Fruit fly (Drosophila melanogaster) whole organism, embryonic: Measurements from ENCODE around the gene CG13675.

Source experiments
- BEAF-32 ChIP-seq: fragments of 200-800 bp; sonication (Bioruptor generic); optimal IDR thresholded peaks from 3 replicates; lab custom pipeline; 2017; ENCODE audit warnings: missing biosample characterization, missing genetic modification characterization, mild to moderate bottlenecking, moderate library complexity, missing genetic modification reagents
- Bgb ChIP-seq: fragments of 200-800 bp; sonication (Bioruptor generic); IDR thresholded peaks from 2 replicates; pipeline ENCODE4 v1.3.6; 2022; ENCODE audit warnings: missing biosample characterization, missing genetic modification characterization; ENCODE audit not compliant: partially characterized antibody
- CG12391 ChIP-seq: fragments of 200-800 bp; sonication (Bioruptor generic); optimal IDR thresholded peaks from 3 replicates; lab custom pipeline; 2018; ENCODE audit warnings: missing biosample characterization, mild to moderate bottlenecking, missing genetic modification characterization, moderate library complexity
- CG12659 ChIP-seq: fragments of 200-800 bp; sonication (Bioruptor generic); optimal IDR thresholded peaks from 3 replicates; lab custom pipeline; 2017; ENCODE audit warnings: mild to moderate bottlenecking, missing biosample characterization, missing genetic modification reagents, missing genetic modification characterization
- CG13296 ChIP-seq: fragments of 200-800 bp; sonication (Bioruptor generic); optimal IDR thresholded peaks from 3 replicates; lab custom pipeline; 2018; ENCODE audit warnings: missing biosample characterization, mild to moderate bottlenecking, missing genetic modification characterization
- CG14710 ChIP-seq: fragments of 200-800 bp; sonication (Bioruptor generic); optimal IDR thresholded peaks from 3 replicates; lab custom pipeline; 2019; ENCODE audit warnings: missing biosample characterization, mild to moderate bottlenecking, missing genetic modification characterization, moderate library complexity
- CG14860 ChIP-seq: fragments of 200-800 bp; sonication (Bioruptor generic); IDR thresholded peaks from 3 replicates; pipeline ENCODE4 v1.3.6; 2022; ENCODE audit warnings: missing biosample characterization, missing genetic modification characterization; ENCODE audit not compliant: partially characterized antibody
- CG15514 ChIP-seq: fragments of 200-800 bp; sonication (Bioruptor generic); optimal IDR thresholded peaks from 3 replicates; lab custom pipeline; 2017; ENCODE audit warnings: missing biosample characterization, missing genetic modification characterization, mild to moderate bottlenecking, moderate library complexity, missing genetic modification reagents
- CG16779 ChIP-seq: fragments of 200-800 bp; sonication (Bioruptor generic); IDR thresholded peaks from 2 replicates; pipeline ENCODE4 v1.3.6; 2022; ENCODE audit warnings: missing biosample characterization, missing genetic modification characterization
- CG17802 ChIP-seq: fragments of 200-800 bp; sonication (Bioruptor generic); optimal IDR thresholded peaks from 2 replicates; lab custom pipeline; 2018; ENCODE audit warnings: missing biosample characterization, mild to moderate bottlenecking, missing genetic modification characterization, moderate library complexity
- CG2120 ChIP-seq: fragments of 200-800 bp; sonication (Bioruptor generic); optimal IDR thresholded peaks from 3 replicates; lab custom pipeline; 2016; ENCODE audit warnings: missing biosample characterization, missing genetic modification characterization
- CG31365 ChIP-seq: fragments of 200-800 bp; sonication (Bioruptor generic); optimal IDR thresholded peaks from 2 replicates; lab custom pipeline; 2018; ENCODE audit warnings: missing biosample characterization, mild to moderate bottlenecking, missing genetic modification characterization
- CG3407 ChIP-seq: fragments of 200-800 bp; sonication (Bioruptor generic); optimal IDR thresholded peaks from 2 replicates; lab custom pipeline; 2018; ENCODE audit warnings: missing biosample characterization, mild to moderate bottlenecking, missing genetic modification characterization
- CG34224 ChIP-seq: fragments of 200-800 bp; sonication (Bioruptor generic); IDR thresholded peaks from 3 replicates; pipeline ENCODE4 v1.3.6; 2022; ENCODE audit warnings: missing biosample characterization, missing genetic modification characterization; ENCODE audit not compliant: partially characterized antibody
- CG3838 ChIP-seq: fragments of 200-800 bp; sonication (Bioruptor generic); optimal IDR thresholded peaks from 3 replicates; lab custom pipeline; 2016; ENCODE audit warnings: missing biosample characterization, missing genetic modification characterization
- CG4617 ChIP-seq: fragments of 200-800 bp; sonication (Bioruptor generic); optimal IDR thresholded peaks from 3 replicates; lab custom pipeline; 2016; ENCODE audit warnings: missing biosample characterization, missing genetic modification characterization, borderline replicate concordance
- CG5180 ChIP-seq: fragments of 200-800 bp; sonication (Bioruptor generic); optimal IDR thresholded peaks from 3 replicates; lab custom pipeline; 2017; ENCODE audit warnings: missing biosample characterization, missing genetic modification characterization, mild to moderate bottlenecking, moderate library complexity, missing genetic modification reagents
- CG6272 ChIP-seq: fragments of 200-800 bp; sonication (Bioruptor generic); IDR thresholded peaks from 2 replicates; pipeline ENCODE4 v1.3.6; 2022; ENCODE audit warnings: missing biosample characterization, missing genetic modification characterization
- CG6791 ChIP-seq: fragments of 200-800 bp; sonication (Bioruptor generic); IDR thresholded peaks from 3 replicates; pipeline ENCODE4 v1.3.6; 2022; ENCODE audit warnings: missing biosample characterization, missing genetic modification characterization; ENCODE audit not compliant: partially characterized antibody
- CrebB ChIP-seq: fragments of 200-800 bp; sonication (Bioruptor generic); optimal IDR thresholded peaks from 3 replicates; lab custom pipeline; 2018; ENCODE audit warnings: missing biosample characterization, mild to moderate bottlenecking, missing genetic modification characterization
- Dp ChIP-seq: fragments of 200-800 bp; sonication (Bioruptor generic); optimal IDR thresholded peaks from 2 replicates; lab custom pipeline; 2018; ENCODE audit warnings: missing biosample characterization, mild to moderate bottlenecking, missing genetic modification characterization, moderate library complexity
- HLH4C ChIP-seq: fragments of 200-800 bp; sonication (Bioruptor generic); IDR thresholded peaks from 3 replicates; pipeline ENCODE4 v1.3.6; 2022; ENCODE audit warnings: missing biosample characterization, missing genetic modification characterization; ENCODE audit not compliant: partially characterized antibody
- HmgZ ChIP-seq: fragments of 200-800 bp; sonication (Bioruptor generic); optimal IDR thresholded peaks from 2 replicates; lab custom pipeline; 2018; ENCODE audit warnings: missing biosample characterization, mild to moderate bottlenecking, missing genetic modification characterization
- MBD-R2 ChIP-seq: fragments of 200-800 bp; sonication (Bioruptor generic); IDR thresholded peaks from 2 replicates; pipeline ENCODE4 v1.3.6; 2022; ENCODE audit warnings: missing biosample characterization, missing genetic modification characterization
- Med ChIP-seq: fragments of 200-800 bp; sonication (Bioruptor generic); peaks from one replicate; lab custom pipeline; 2016; ENCODE audit warnings: missing biosample characterization, missing genetic modification characterization, mild to moderate bottlenecking, inconsistent platforms, moderate library complexity
- NK7.1 ChIP-seq: fragments of 200-800 bp; sonication (Bioruptor generic); optimal IDR thresholded peaks from 3 replicates; lab custom pipeline; 2016; ENCODE audit warnings: missing biosample characterization, missing genetic modification characterization
- NfI ChIP-seq: fragments of 200-800 bp; sonication (Bioruptor generic); optimal IDR thresholded peaks from 3 replicates; lab custom pipeline; 2018; ENCODE audit warnings: missing biosample characterization, mild to moderate bottlenecking, missing genetic modification characterization, moderate library complexity
- Scr ChIP-seq: fragments of 200-800 bp; sonication (Bioruptor generic); IDR thresholded peaks from 2 replicates; pipeline ENCODE4 v1.3.6; 2022; ENCODE audit warnings: missing biosample characterization, missing genetic modification characterization; ENCODE audit not compliant: partially characterized antibody
- Sry-δ ChIP-seq: fragments of 200-800 bp; sonication (Bioruptor generic); optimal IDR thresholded peaks from 2 replicates; lab custom pipeline; 2016; ENCODE audit warnings: missing biosample characterization, missing genetic modification characterization
- Xbp1 ChIP-seq: fragments of 200-800 bp; sonication (Bioruptor generic); optimal IDR thresholded peaks from 3 replicates; lab custom pipeline; 2016; ENCODE audit warnings: missing biosample characterization, mild to moderate bottlenecking, missing genetic modification characterization
- bbx ChIP-seq: fragments of 200-800 bp; sonication (Bioruptor generic); IDR thresholded peaks from 2 replicates; pipeline ENCODE4 v1.3.6; 2022; ENCODE audit warnings: missing biosample characterization, missing genetic modification characterization; ENCODE audit not compliant: partially characterized antibody
- cato ChIP-seq: fragments of 200-800 bp; sonication (Bioruptor generic); optimal IDR thresholded peaks from 2 replicates; lab custom pipeline; 2016; ENCODE audit warnings: missing biosample characterization, missing genetic modification characterization, borderline replicate concordance
- ci ChIP-seq: fragments of 200-800 bp; sonication (Bioruptor generic); IDR thresholded peaks from 3 replicates; pipeline ENCODE4 v1.3.6; 2022; ENCODE audit warnings: missing biosample characterization, missing genetic modification characterization
- emc ChIP-seq: fragments of 200-800 bp; sonication (Bioruptor generic); optimal IDR thresholded peaks from 2 replicates; lab custom pipeline; 2016; ENCODE audit warnings: missing biosample characterization, missing genetic modification characterization
- fd3F ChIP-seq: fragments of 200-800 bp; sonication (Bioruptor generic); optimal IDR thresholded peaks from 2 replicates; lab custom pipeline; 2018; ENCODE audit warnings: missing biosample characterization, mild to moderate bottlenecking, missing genetic modification characterization, moderate library complexity
- nerfin-2 ChIP-seq: fragments of 200-800 bp; sonication (Bioruptor generic); IDR thresholded peaks from 2 replicates; pipeline ENCODE4 v1.3.6; 2022; ENCODE audit warnings: missing biosample characterization, missing genetic modification characterization; ENCODE audit not compliant: partially characterized antibody
- pfk ChIP-seq: fragments of 200-800 bp; sonication (Bioruptor generic); optimal IDR thresholded peaks from 2 replicates; lab custom pipeline; 2018; ENCODE audit warnings: missing biosample characterization, mild to moderate bottlenecking, missing genetic modification characterization, moderate library complexity
- phol ChIP-seq: fragments of 200-800 bp; sonication (Bioruptor generic); optimal IDR thresholded peaks from 3 replicates; lab custom pipeline; 2018; ENCODE audit warnings: missing biosample characterization, mild to moderate bottlenecking, missing genetic modification characterization, moderate library complexity
- stwl ChIP-seq: fragments of 200-800 bp; sonication (Bioruptor generic); optimal IDR thresholded peaks from 3 replicates; lab custom pipeline; 2018; ENCODE audit warnings: missing biosample characterization, mild to moderate bottlenecking, missing genetic modification characterization, moderate library complexity
- sug ChIP-seq: fragments of 200-800 bp; optimal IDR thresholded peaks from 2 replicates; lab custom pipeline; 2019; ENCODE audit warnings: missing biosample characterization, mild to moderate bottlenecking, missing genetic modification characterization, moderate library complexity
- tna ChIP-seq: fragments of 200-800 bp; sonication (Bioruptor generic); IDR thresholded peaks from 2 replicates; pipeline ENCODE4 v1.3.6; 2022; ENCODE audit warnings: missing biosample characterization, missing genetic modification characterization; ENCODE audit not compliant: partially characterized antibody
- unc-4 ChIP-seq: fragments of 200-800 bp; sonication (Bioruptor generic); IDR thresholded peaks from 2 replicates; pipeline ENCODE4 v1.3.6; 2022; ENCODE audit warnings: missing biosample characterization, missing genetic modification characterization; ENCODE audit not compliant: partially characterized antibody
- zf30C ChIP-seq: fragments of 200-800 bp; sonication (Bioruptor generic); optimal IDR thresholded peaks from 3 replicates; lab custom pipeline; 2018; ENCODE audit warnings: missing biosample characterization, mild to moderate bottlenecking, missing genetic modification characterization

CG13675 gene

dm6 chr3L:8124481-8125359, 40.6 kb downstream of the CG13675 start, which contains the start of the genes CG7550 and mRpL36 (continued):
- TF ChIP-seq CG5180 (GFP tag; lab: Kevin White, UChicago) (no peak), HLH4C (GFP tag; lab: Robert Waterston, UW) (0 out of 3 replicates have a peak, but pooled peaks have one; percentile 26), CG15514 (GFP tag; lab: Kevin White, UChicago) (peak; percentile 26), cato (GFP tag; lab: Kevin White, UChicago) (no peak), NK7.1 (GFP tag; lab: Kevin White, UChicago) (no peak), CG6791 (GFP tag; lab: Robert Waterston, UW) (no peak)

DNA sequence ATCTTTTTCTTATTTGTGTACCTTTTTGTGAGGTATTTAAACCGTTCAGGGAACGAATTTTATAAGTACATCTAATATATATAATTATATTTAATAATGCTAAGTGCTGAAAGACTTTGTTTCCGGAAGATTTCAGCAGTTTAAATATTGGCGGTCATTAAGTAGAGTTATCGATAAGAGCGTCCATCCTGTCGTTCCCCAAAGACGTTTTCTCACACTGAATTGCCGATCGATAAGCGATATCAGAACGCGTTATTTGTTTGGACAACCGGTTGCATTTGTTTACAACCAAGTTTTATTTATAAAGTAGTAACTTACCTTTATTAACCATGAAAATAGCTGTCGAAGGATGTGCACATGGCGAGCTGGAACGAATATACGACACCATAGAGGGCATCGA, 43.7 kb downstream of the CG13675 start, which contains the start of gene ldbr:
ldbr (plus strand) TSS at position 238 of the 400 bp plus-strand sequence.
- TF ChIP-seq CG3838 (GFP tag; lab: Kevin White, UChicago), result no peak
- no peak for TF ChIP-seq CG16779 (GFP tag; lab: Robert Waterston, UW)
- TF ChIP-seq zf30C, result no peak
- TF ChIP-seq BEAF-32 (GFP tag; lab: Kevin White, UChicago), result peak; percentile 38
- TF ChIP-seq pfk (GFP tag; lab: Kevin White, UChicago), result peak; percentile 25
- no peak for TF ChIP-seq CG17802 (tag; lab: Kevin White, UChicago)
- TF ChIP-seq CG2120 (GFP tag; lab: Kevin White, UChicago), result peak; percentile 10
- peak; percentile 18 for TF ChIP-seq CG12391
- TF ChIP-seq CG14860, result 0 out of 3 replicates have a peak, but pooled peaks have one; percentile 33
- TF ChIP-seq phol, result peak; percentile 39
- peak; percentile 18 for TF ChIP-seq CG4617 (GFP tag; lab: Kevin White, UChicago)
- TF ChIP-seq CG3407, result no peak
- TF ChIP-seq CG12659 (GFP tag; lab: Kevin White, UChicago), result peak; percentile 40
- TF ChIP-seq Bgb (GFP tag; lab: Robert Waterston, UW), result peak; percentile 56
- TF ChIP-seq emc (GFP tag; lab: Kevin White, UChicago), result no peak
- TF ChIP-seq sug, result peak; percentile 34
- peak; percentile 76 for TF ChIP-seq HLH4C (GFP tag; lab: Robert Waterston, UW)
- peak; percentile 93 for TF ChIP-seq Dp
- TF ChIP-seq CG34224 (GFP tag; lab: Robert Waterston, UW), result peak; percentile 63; the same call in 2 of the 3 replicates
- peak; percentile 86 for TF ChIP-seq Med (GFP tag; lab: Kevin White, UChicago)
- TF ChIP-seq CG15514 (GFP tag; lab: Kevin White, UChicago), result peak; percentile 45
- peak; percentile 14 for TF ChIP-seq CG13296
- no peak for TF ChIP-seq CG6272 (GFP tag; lab: Robert Waterston, UW)
- TF ChIP-seq tna (GFP tag; lab: Robert Waterston, UW), result peak; percentile 41; the same call in 1 of the 2 replicates
- peak; percentile 57 for TF ChIP-seq Scr (GFP tag; lab: Robert Waterston, UW)
- TF ChIP-seq NfI (GFP tag; lab: Kevin White, UChicago), result peak; percentile 31
- TF ChIP-seq Sry-δ (GFP tag; lab: Kevin White, UChicago), result peak; percentile 29
- TF ChIP-seq CG31365 (tag; lab: Kevin White, UChicago), result no peak
- TF ChIP-seq CG14710 (tag; lab: Kevin White, UChicago), result peak; percentile 36
- TF ChIP-seq unc-4 (GFP tag; lab: Robert Waterston, UW), result peak; percentile 50; the same call in 1 of the 2 replicates
- no peak for TF ChIP-seq Xbp1 (GFP tag; lab: Kevin White, UChicago)
- TF ChIP-seq stwl (tag; lab: Kevin White, UChicago), result peak; percentile 60
- no peak for TF ChIP-seq fd3F (GFP tag; lab: Kevin White, UChicago)
- TF ChIP-seq MBD-R2, result peak; percentile 74
- 0 out of 3 replicates have a peak, but pooled peaks have one; percentile 29 for TF ChIP-seq ci (GFP tag; lab: Robert Waterston, UW)
- peak; percentile 41 for TF ChIP-seq HmgZ (tag; lab: Kevin White, UChicago)
- TF ChIP-seq bbx (GFP tag; lab: Robert Waterston, UW), result peak; percentile 65; the same call in 1 of the 2 replicates
- TF ChIP-seq nerfin-2 (GFP tag; lab: Robert Waterston, UW), result peak; percentile 52; the same call in 1 of the 2 replicates
- peak; percentile 39 for TF ChIP-seq CrebB
